Fruit fly (Drosophila melanogaster): ENCODE results near the gene Nrx-1.

The Nrx-1 gene

dm6 chr3R:22487037-22487492, 18.8 kb downstream of the Nrx-1 start, which contains the start of gene Pfdn5:
TSS of gene Pfdn5 (plus strand) at chr3R:22487039.
- no peak for TF ChIP-seq ttk (optimal IDR thresholded peaks at IDR 0.05)
- no peak for TF ChIP-seq Sin3A (optimal IDR thresholded peaks at IDR 0.05)
- no peak for TF ChIP-seq h (optimal IDR thresholded peaks at IDR 0.05)
- no peak for TF ChIP-seq Myc (optimal IDR thresholded peaks at IDR 0.05)
- no peak for TF ChIP-seq insv (optimal IDR thresholded peaks at IDR 0.05)
- no peak for TF ChIP-seq psq (optimal IDR thresholded peaks at IDR 0.05)

- no peak for TF ChIP-seq Sin3A (optimal IDR thresholded peaks at IDR 0.05)
- no peak for TF ChIP-seq insv (optimal IDR thresholded peaks at IDR 0.05)
- no peak for TF ChIP-seq Myc (optimal IDR thresholded peaks at IDR 0.05)
- no peak for TF ChIP-seq ttk (optimal IDR thresholded peaks at IDR 0.05)
- no peak for TF ChIP-seq h (optimal IDR thresholded peaks at IDR 0.05)
- no peak for TF ChIP-seq psq (optimal IDR thresholded peaks at IDR 0.05)
Measured at dm6 chr3R:22488855-22489254, 20.5 kb downstream of the Nrx-1 start, which contains the start of gene CG5376. TSS of gene CG5376 (minus strand) at chr3R:22488955.

dm6 chr3R:22491088-22491879, 23.0 kb downstream of the Nrx-1 start, which contains the start of the genes CCT1 and tHMG1:
TSS of gene CCT1 (minus strand) at chr3R:22491439.
TSS of gene tHMG1 (plus strand) at chr3R:22491829.
- TF ChIP-seq psq (optimal IDR thresholded peaks at IDR 0.05) (no peak), h (optimal IDR thresholded peaks at IDR 0.05) (no peak), Sin3A (optimal IDR thresholded peaks at IDR 0.05) (no peak), insv (optimal IDR thresholded peaks at IDR 0.05) (no peak), Myc (optimal IDR thresholded peaks at IDR 0.05) (no peak), ttk (optimal IDR thresholded peaks at IDR 0.05) (no peak)

- no peak for TF ChIP-seq h (optimal IDR thresholded peaks at IDR 0.05)
- TF ChIP-seq psq (optimal IDR thresholded peaks at IDR 0.05): no peak
- no peak for TF ChIP-seq insv (optimal IDR thresholded peaks at IDR 0.05)
- no peak for TF ChIP-seq Sin3A (optimal IDR thresholded peaks at IDR 0.05)
- no peak for TF ChIP-seq Myc (optimal IDR thresholded peaks at IDR 0.05)
- TF ChIP-seq ttk (optimal IDR thresholded peaks at IDR 0.05): no peak
Measured at dm6 chr3R:22492767-22493166, 24.5 kb downstream of the Nrx-1 start, which contains the start of gene tHMG2. TSS of gene tHMG2 (plus strand) at chr3R:22492953.

- TF ChIP-seq Sin3A (optimal IDR thresholded peaks at IDR 0.05) (no peak), Myc (optimal IDR thresholded peaks at IDR 0.05) (no peak), ttk (optimal IDR thresholded peaks at IDR 0.05) (no peak)
Measured at dm6 chr3R:22494523-22495309, 26.4 kb downstream of the Nrx-1 start.

- TF ChIP-seq Sin3A (optimal IDR thresholded peaks at IDR 0.05) (no peak), h (optimal IDR thresholded peaks at IDR 0.05) (no peak), Myc (optimal IDR thresholded peaks at IDR 0.05) (no peak), insv (optimal IDR thresholded peaks at IDR 0.05) (no peak), psq (optimal IDR thresholded peaks at IDR 0.05) (no peak), ttk (optimal IDR thresholded peaks at IDR 0.05) (no peak)
Measured at dm6 chr3R:22497025-22497424, 28.7 kb downstream of the Nrx-1 start, which contains the start of gene Octbeta1R. TSS of gene Octbeta1R (plus strand) at chr3R:22497215.

- no peak for TF ChIP-seq insv (optimal IDR thresholded peaks at IDR 0.05)
- TF ChIP-seq Sin3A (optimal IDR thresholded peaks at IDR 0.05): no peak
- no peak for TF ChIP-seq Myc (optimal IDR thresholded peaks at IDR 0.05)
- TF ChIP-seq h (optimal IDR thresholded peaks at IDR 0.05): no peak
- no peak for TF ChIP-seq ttk (optimal IDR thresholded peaks at IDR 0.05)
- no peak for TF ChIP-seq psq (optimal IDR thresholded peaks at IDR 0.05)
Measured at dm6 chr3R:22503630-22504029, 35.3 kb downstream of the Nrx-1 start.

dm6 chr3R:22515384-22515783, 47.1 kb downstream of the Nrx-1 start:
- TF ChIP-seq Myc (optimal IDR thresholded peaks at IDR 0.05): no peak
- no peak for TF ChIP-seq Sin3A (optimal IDR thresholded peaks at IDR 0.05)
- TF ChIP-seq insv (optimal IDR thresholded peaks at IDR 0.05): no peak
- no peak for TF ChIP-seq psq (optimal IDR thresholded peaks at IDR 0.05)
- no peak for TF ChIP-seq h (optimal IDR thresholded peaks at IDR 0.05)
- TF ChIP-seq ttk (optimal IDR thresholded peaks at IDR 0.05): no peak

dm6 chr3R:22518285-22518684, 50.0 kb downstream of the Nrx-1 start:
- TF ChIP-seq insv (optimal IDR thresholded peaks at IDR 0.05): no peak
- TF ChIP-seq ttk (optimal IDR thresholded peaks at IDR 0.05): no peak
- no peak for TF ChIP-seq Myc (optimal IDR thresholded peaks at IDR 0.05)
- no peak for TF ChIP-seq h (optimal IDR thresholded peaks at IDR 0.05)
- no peak for TF ChIP-seq psq (optimal IDR thresholded peaks at IDR 0.05)
- TF ChIP-seq Sin3A (optimal IDR thresholded peaks at IDR 0.05): no peak

dm6 chr3R:22518760-22519159, 50.4 kb downstream of the Nrx-1 start:
- TF ChIP-seq ttk (optimal IDR thresholded peaks at IDR 0.05) (no peak), Myc (optimal IDR thresholded peaks at IDR 0.05) (no peak), psq (optimal IDR thresholded peaks at IDR 0.05) (no peak), insv (optimal IDR thresholded peaks at IDR 0.05) (no peak), h (optimal IDR thresholded peaks at IDR 0.05) (no peak), Sin3A (optimal IDR thresholded peaks at IDR 0.05) (no peak)

dm6 chr3R:22520481-22520880, 52.2 kb downstream of the Nrx-1 start:
- TF ChIP-seq h (optimal IDR thresholded peaks at IDR 0.05) (no peak), psq (optimal IDR thresholded peaks at IDR 0.05) (no peak), Myc (optimal IDR thresholded peaks at IDR 0.05) (no peak), ttk (optimal IDR thresholded peaks at IDR 0.05) (no peak), Sin3A (optimal IDR thresholded peaks at IDR 0.05) (no peak), insv (optimal IDR thresholded peaks at IDR 0.05) (no peak)

- TF ChIP-seq ttk (optimal IDR thresholded peaks at IDR 0.05) (no peak), h (optimal IDR thresholded peaks at IDR 0.05) (no peak), psq (optimal IDR thresholded peaks at IDR 0.05) (no peak), Myc (optimal IDR thresholded peaks at IDR 0.05) (no peak)
Measured at dm6 chr3R:22522042-22522441, 53.7 kb downstream of the Nrx-1 start.

All from Kc167 (cell line).